Fruit fly (Drosophila melanogaster): Measurements from ENCODE around the gene Dscam4.

The Dscam4 gene

DNA sequence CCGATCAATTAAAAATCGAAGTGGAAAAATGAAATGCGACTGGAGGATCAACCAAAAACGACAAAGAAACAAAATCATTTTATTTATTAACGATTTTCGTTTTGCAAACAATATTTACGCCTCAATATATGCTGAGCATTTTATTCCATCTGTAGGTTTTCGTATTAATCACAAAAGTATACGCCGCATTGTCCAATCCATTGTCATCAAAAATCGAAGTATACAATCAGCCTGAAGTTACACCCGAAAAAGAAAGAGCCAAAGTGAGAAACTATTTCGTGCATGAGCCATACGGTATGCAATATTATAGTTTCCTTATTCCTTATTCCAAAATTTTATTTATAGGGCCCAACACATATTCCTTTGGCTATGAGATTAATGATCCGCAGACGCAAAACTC, 90.6 kb downstream of the Dscam4 start:
- no peak for TF ChIP-seq Lpt (GFP tag; optimal IDR thresholded peaks at IDR 0.05)
- peak; percentile 12 for TF ChIP-seq Eip78C (GFP tag)
- TF ChIP-seq esn (GFP tag; optimal IDR thresholded peaks at IDR 0.05) = no peak
- no peak for TF ChIP-seq CG3032 (tag; optimal IDR thresholded peaks at IDR 0.05)

DNA sequence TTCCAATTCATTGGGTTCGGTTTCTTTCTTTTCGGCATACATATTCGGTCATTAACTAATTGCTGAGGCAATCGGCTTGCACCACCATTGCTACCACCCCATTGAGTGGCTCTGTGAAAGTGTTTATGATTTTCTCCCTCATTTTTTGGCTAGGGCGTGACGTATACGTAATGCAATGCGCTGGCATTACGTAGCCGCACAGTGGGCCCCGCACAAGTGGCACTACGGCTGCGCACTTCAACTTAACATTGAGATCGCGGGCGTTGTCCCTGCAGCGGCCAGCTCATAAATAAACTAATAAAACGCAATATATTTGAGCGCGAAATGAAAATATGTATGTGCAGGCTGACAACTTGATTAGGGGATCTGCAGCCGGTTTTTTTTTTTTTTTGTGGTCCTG, 93.0 kb downstream of the Dscam4 start:
- no peak for TF ChIP-seq CG6276 (GFP tag; optimal IDR thresholded peaks at IDR 0.05)
- TF ChIP-seq CG8632 (GFP tag; optimal IDR thresholded peaks at IDR 0.05) = no peak
- TF ChIP-seq Blimp-1 (GFP tag; optimal IDR thresholded peaks at IDR 0.05) = no peak
- TF ChIP-seq Hr4 (GFP tag; optimal IDR thresholded peaks at IDR 0.05) = no peak
- no peak for TF ChIP-seq CG8319 (GFP tag; optimal IDR thresholded peaks at IDR 0.05)
- no peak for TF ChIP-seq svp (GFP tag)
- TF ChIP-seq salr (GFP tag; optimal IDR thresholded peaks at IDR 0.05) = no peak
- no peak for TF ChIP-seq CG3919 (GFP tag; optimal IDR thresholded peaks at IDR 0.05)
- no peak for TF ChIP-seq eg (GFP tag; IDR thresholded peaks at IDR 0.05)
- no peak for TF ChIP-seq fd85E (GFP tag; optimal IDR thresholded peaks at IDR 0.05)
- TF ChIP-seq Gug (GFP tag; IDR thresholded peaks at IDR 0.05) = no peak
- TF ChIP-seq CG7368 (GFP tag; optimal IDR thresholded peaks at IDR 0.05) = no peak
- TF ChIP-seq spab (GFP tag; optimal IDR thresholded peaks at IDR 0.05) = no peak
- TF ChIP-seq CG1621 (tag; optimal IDR thresholded peaks at IDR 0.05) = no peak
- no peak for TF ChIP-seq CG10669 (GFP tag; optimal IDR thresholded peaks at IDR 0.05)
- TF ChIP-seq CG9139 (GFP tag; optimal IDR thresholded peaks at IDR 0.05) = no peak
- no peak for TF ChIP-seq Eip93F (GFP tag; optimal IDR thresholded peaks at IDR 0.05)
- no peak for TF ChIP-seq CG6854 (GFP tag; optimal IDR thresholded peaks at IDR 0.05)
- no peak for TF ChIP-seq lz (GFP tag; optimal IDR thresholded peaks at IDR 0.05)

All from whole organism, prepupa.